Worm (Caenorhabditis elegans) whole organism, midembryonic: ENCODE results near the gene let-92.

Experiments
- T22C8.4 ChIP-seq: fragments of 200-800 bp; sonication (Bioruptor generic); IDR thresholded peaks from 2 replicates; pipeline ENCODE4 v1.3.6; 2022; ENCODE audit warnings: missing genetic modification characterization, missing compliant biosample characterization
- cog-1 ChIP-seq: sonication (generic microtip); optimal IDR thresholded peaks from 2 replicates; lab custom pipeline; 2016; ENCODE audit warnings: missing genetic modification characterization, missing compliant biosample characterization
- med-1 ChIP-seq: sonication (generic microtip); optimal IDR thresholded peaks from 2 replicates; lab custom pipeline; 2017; ENCODE audit warnings: missing genetic modification characterization, mild to moderate bottlenecking, missing compliant biosample characterization, antibody characterized with exemption, missing genetic modification reagents; ENCODE audit not compliant: insufficient read depth
- ref-1 ChIP-seq: fragments of 200-800 bp; sonication (Bioruptor generic); conservative IDR thresholded peaks from 2 replicates; pipeline ENCODE4 v1.3.6; 2022; ENCODE audit warnings: missing genetic modification reagents, missing genetic modification characterization, missing compliant biosample characterization
- tab-1 ChIP-seq: fragments of 200-800 bp; sonication (Bioruptor generic); IDR thresholded peaks from 2 replicates; pipeline ENCODE4 v1.3.6; 2022; ENCODE audit warnings: missing genetic modification characterization, missing compliant biosample characterization
- ztf-23 ChIP-seq: fragments of 200-800 bp; sonication (Bioruptor generic); IDR thresholded peaks from 2 replicates; pipeline ENCODE4 v1.3.6; 2022; ENCODE audit warnings: missing genetic modification reagents, missing genetic modification characterization, missing compliant biosample characterization

- TF ChIP-seq tab-1 (GFP tag; lab: Robert Waterston, UW), result no peak
- no peak for TF ChIP-seq T22C8.4
- no peak for TF ChIP-seq ref-1
- no peak for TF ChIP-seq cog-1 (tag; lab: Kevin White, UChicago)
- no peak for TF ChIP-seq ztf-23 (GFP tag; lab: Robert Waterston, UW)
- TF ChIP-seq med-1, result no peak
Observed at ce11 chrIV:11901215-11901614, 43.0 kb downstream of the let-92 start.
